Worm (Caenorhabditis elegans) whole organism, L3 larva: Measurements from ENCODE around the gene rnp-5.

Experiments
- R02D3.7 ChIP-seq: fragments of 150-350 bp; optimal IDR thresholded peaks from 2 replicates; lab custom pipeline; 2014; ENCODE audit warnings: missing biosample characterization, missing genetic modification characterization
- ZK546.5 ChIP-seq: sonication (generic microtip); optimal IDR thresholded peaks from 2 replicates; lab custom pipeline; 2017; ENCODE audit warnings: missing biosample characterization, missing genetic modification characterization
- aly-2 ChIP-seq: fragments of 150-350 bp; optimal IDR thresholded peaks from 2 replicates; lab custom pipeline; 2014; ENCODE audit warnings: missing biosample characterization, missing genetic modification characterization
- ama-1 ChIP-seq: fragments of 150-350 bp; optimal IDR thresholded peaks from 2 replicates; lab custom pipeline; 2018
- ceh-16 ChIP-seq: sonication (generic microtip); optimal IDR thresholded peaks from 2 replicates; lab custom pipeline; 2017; ENCODE audit warnings: missing biosample characterization, missing genetic modification characterization
- ceh-82 ChIP-seq: fragments of 150-350 bp; optimal IDR thresholded peaks from 2 replicates; lab custom pipeline; 2014; ENCODE audit warnings: missing biosample characterization, missing genetic modification characterization
- ceh-9 ChIP-seq: sonication (generic microtip); optimal IDR thresholded peaks from 2 replicates; lab custom pipeline; 2018; ENCODE audit warnings: missing biosample characterization, missing genetic modification characterization
- egl-27 ChIP-seq: sonication (generic microtip); optimal IDR thresholded peaks from 4 replicates; lab custom pipeline; 2017; ENCODE audit warnings: missing biosample characterization, missing genetic modification reagents, missing genetic modification characterization
- egl-5 ChIP-seq: fragments of 150-350 bp; optimal IDR thresholded peaks from 2 replicates; lab custom pipeline; 2017; ENCODE audit warnings: missing biosample characterization, missing genetic modification reagents, missing genetic modification characterization, inconsistent platforms
- elt-2 ChIP-seq: sonication (generic microtip); optimal IDR thresholded peaks from 2 replicates; lab custom pipeline; 2016; ENCODE audit warnings: missing genetic modification reagents, mild to moderate bottlenecking, missing genetic modification characterization, missing compliant biosample characterization
- elt-3 ChIP-seq, 3 experiments: fragments of 150-350 bp in 1 of 3; sonication (generic microtip) in 2 of 3; optimal IDR thresholded peaks; 2 replicates in 2 of 3; 4 replicates in 1 of 3; lab custom pipeline; 2014 to 2017; ENCODE audit warnings: missing biosample characterization in 3 of 3, missing genetic modification characterization in 3 of 3
- fkh-10 ChIP-seq: sonication (generic microtip); optimal IDR thresholded peaks from 2 replicates; lab custom pipeline; 2017; ENCODE audit warnings: missing biosample characterization, missing genetic modification reagents, missing genetic modification characterization
- fkh-2 ChIP-seq: fragments of 150-350 bp; optimal IDR thresholded peaks from 2 replicates; lab custom pipeline; 2014; ENCODE audit warnings: missing biosample characterization, missing genetic modification reagents, missing genetic modification characterization
- hmg-11 ChIP-seq: sonication (generic microtip); optimal IDR thresholded peaks from 2 replicates; lab custom pipeline; 2016; ENCODE audit warnings: missing genetic modification characterization, missing compliant biosample characterization
- jun-1 ChIP-seq: fragments of 150-350 bp; optimal IDR thresholded peaks from 2 replicates; lab custom pipeline; 2014; ENCODE audit warnings: missing biosample characterization, missing genetic modification reagents, missing genetic modification characterization
- lin-39 ChIP-seq: fragments of 150-350 bp; optimal IDR thresholded peaks from 2 replicates; lab custom pipeline; 2018; ENCODE audit warnings: missing biosample characterization, missing genetic modification reagents, missing genetic modification characterization
- lsy-12 ChIP-seq: sonication (generic microtip); optimal IDR thresholded peaks from 2 replicates; lab custom pipeline; 2016; ENCODE audit warnings: mild to moderate bottlenecking, missing genetic modification characterization, missing compliant biosample characterization
- mml-1 ChIP-seq: fragments of 150-350 bp; sonication (generic microtip); optimal IDR thresholded peaks from 3 replicates; lab custom pipeline; 2014; ENCODE audit warnings: missing biosample characterization, missing genetic modification characterization
- nhr-11 ChIP-seq: fragments of 150-350 bp; optimal IDR thresholded peaks from 2 replicates; lab custom pipeline; 2014; ENCODE audit warnings: missing biosample characterization, missing genetic modification characterization
- nhr-12 ChIP-seq: fragments of 150-350 bp; optimal IDR thresholded peaks from 2 replicates; lab custom pipeline; 2014; ENCODE audit warnings: missing biosample characterization, missing genetic modification characterization
- nhr-23 ChIP-seq: fragments of 150-350 bp; optimal IDR thresholded peaks from 2 replicates; lab custom pipeline; 2014; ENCODE audit warnings: missing biosample characterization, missing genetic modification reagents, missing genetic modification characterization
- nhr-237 ChIP-seq: fragments of 150-350 bp; optimal IDR thresholded peaks from 2 replicates; lab custom pipeline; 2014; ENCODE audit warnings: missing biosample characterization, missing genetic modification characterization
- nhr-43 ChIP-seq: sonication (generic microtip); optimal IDR thresholded peaks from 2 replicates; lab custom pipeline; 2016; ENCODE audit warnings: mild to moderate bottlenecking, missing genetic modification characterization, missing compliant biosample characterization; ENCODE audit not compliant: poor library complexity, severe bottlenecking
- nhr-67 ChIP-seq: fragments of 150-350 bp; optimal IDR thresholded peaks from 2 replicates; lab custom pipeline; 2014; ENCODE audit warnings: missing biosample characterization, missing genetic modification characterization
- nhr-76 ChIP-seq: fragments of 150-350 bp; sonication (generic microtip); optimal IDR thresholded peaks from 5 replicates; lab custom pipeline; 2014; ENCODE audit warnings: missing biosample characterization, missing genetic modification characterization
- pqm-1 ChIP-seq: fragments of 150-350 bp; optimal IDR thresholded peaks from 2 replicates; lab custom pipeline; 2017; ENCODE audit warnings: missing biosample characterization, missing genetic modification characterization, inconsistent platforms
- sea-2 ChIP-seq: fragments of 150-350 bp; sonication (generic microtip); optimal IDR thresholded peaks from 4 replicates; lab custom pipeline; 2014; ENCODE audit warnings: missing biosample characterization, missing genetic modification reagents, missing genetic modification characterization
- skn-1 ChIP-seq: fragments of 150-350 bp; optimal IDR thresholded peaks from 2 replicates; lab custom pipeline; 2014; ENCODE audit warnings: missing biosample characterization, missing genetic modification characterization
- snpc-4 ChIP-seq: fragments of 150-350 bp; optimal IDR thresholded peaks from 2 replicates; lab custom pipeline; 2014; ENCODE audit warnings: missing biosample characterization, missing genetic modification characterization
- unc-39 ChIP-seq: sonication (generic microtip); optimal IDR thresholded peaks from 4 replicates; lab custom pipeline; 2017; ENCODE audit warnings: missing biosample characterization, missing genetic modification characterization
- unc-62 ChIP-seq: fragments of 150-350 bp; sonication (generic microtip); optimal IDR thresholded peaks from 4 replicates; lab custom pipeline; 2014; ENCODE audit warnings: missing biosample characterization, missing genetic modification reagents, missing genetic modification characterization
- zag-1 ChIP-seq: fragments of 150-350 bp; optimal IDR thresholded peaks from 2 replicates; lab custom pipeline; 2014; ENCODE audit warnings: missing biosample characterization, missing genetic modification characterization
- ztf-4 ChIP-seq: fragments of 150-350 bp; optimal IDR thresholded peaks from 2 replicates; lab custom pipeline; 2014; ENCODE audit warnings: missing biosample characterization, missing genetic modification characterization

Gene rnp-5

DNA sequence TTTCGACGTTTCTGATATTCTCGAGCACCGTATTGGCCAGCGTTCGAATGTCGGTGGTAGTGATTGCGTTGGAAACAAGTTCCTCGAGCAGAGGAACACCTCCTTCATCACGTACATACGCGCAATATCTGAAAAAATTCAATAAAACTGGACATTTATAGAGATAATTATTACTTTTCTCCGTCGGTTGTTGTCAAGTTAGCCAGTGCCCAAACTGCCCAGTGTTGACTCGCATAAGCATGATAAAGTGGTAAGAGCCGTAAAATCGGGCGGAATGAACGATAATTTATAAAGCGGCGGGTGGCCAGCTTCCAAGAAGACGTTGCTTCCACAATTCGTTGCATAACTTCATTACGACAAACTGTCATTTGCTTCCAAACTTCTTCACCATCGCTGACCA is 29.9 kb upstream of the rnp-5 start:
- TF ChIP-seq ZK546.5 (tag; lab: Kevin White, UChicago) (no peak), zag-1 (tag; lab: Kevin White, UChicago) (no peak), hmg-11 (tag; lab: Kevin White, UChicago) (no peak), egl-5 (no peak), mml-1 (no peak), nhr-43 (tag; lab: Kevin White, UChicago) (no peak), nhr-67 (tag; lab: Kevin White, UChicago) (no peak), fkh-2 (tag; lab: Kevin White, UChicago) (no peak), snpc-4 (tag; lab: Kevin White, UChicago) (no peak), unc-62 (GFP tag; lab: Kevin White, UChicago) (no peak), aly-2 (no peak), skn-1 (tag; lab: Kevin White, UChicago) (no peak), ceh-16 (tag; lab: Kevin White, UChicago) (no peak), ztf-4 (no peak), nhr-11 (tag; lab: Kevin White, UChicago) (no peak), fkh-10 (GFP tag; lab: Kevin White, UChicago) (no peak), R02D3.7 (tag; lab: Kevin White, UChicago) (no peak), egl-27 (tag; lab: Kevin White, UChicago) (no peak)

DNA sequence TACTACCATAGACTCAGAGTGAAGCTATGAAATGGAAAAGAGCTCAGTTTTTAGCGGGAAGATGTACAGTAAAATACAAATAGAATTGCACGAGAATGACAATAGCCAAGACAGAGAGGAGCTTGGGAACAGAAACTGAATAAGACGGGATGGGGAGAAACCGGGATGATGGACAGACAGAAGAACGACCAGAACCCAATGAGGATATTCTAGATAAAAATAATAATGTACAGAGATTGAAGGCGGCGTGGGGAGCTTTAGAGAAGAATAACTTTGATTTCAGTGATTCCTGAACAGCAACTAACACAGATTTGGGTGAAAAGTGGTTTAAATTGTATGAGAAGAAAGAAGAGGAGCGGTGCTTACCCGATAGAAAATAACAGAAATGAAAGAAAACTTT is 27.8 kb upstream of the rnp-5 start:
- TF ChIP-seq lin-39 (tag; lab: Kevin White, UChicago): no peak
- TF ChIP-seq lsy-12 (tag; lab: Kevin White, UChicago): no peak
- TF ChIP-seq pqm-1 (tag; lab: Kevin White, UChicago): no peak
- no peak for TF ChIP-seq jun-1
- TF ChIP-seq sea-2 (GFP tag; lab: Kevin White, UChicago): no peak
- TF ChIP-seq snpc-4 (tag; lab: Kevin White, UChicago): no peak
- no peak for TF ChIP-seq mml-1
- TF ChIP-seq elt-3 (tag; optimal IDR thresholded peaks at IDR 0.05; lab: Kevin White, UChicago): no peak
- TF ChIP-seq nhr-237 (tag; lab: Kevin White, UChicago): no peak
- TF ChIP-seq egl-5: no peak
- TF ChIP-seq ama-1 (lab: Kevin White, UChicago): no peak
- TF ChIP-seq unc-62 (GFP tag; lab: Kevin White, UChicago): no peak
- TF ChIP-seq nhr-43 (tag; lab: Kevin White, UChicago): no peak
- TF ChIP-seq nhr-11 (tag; lab: Kevin White, UChicago): no peak
- TF ChIP-seq, all 47 proteins: peak for 0

DNA sequence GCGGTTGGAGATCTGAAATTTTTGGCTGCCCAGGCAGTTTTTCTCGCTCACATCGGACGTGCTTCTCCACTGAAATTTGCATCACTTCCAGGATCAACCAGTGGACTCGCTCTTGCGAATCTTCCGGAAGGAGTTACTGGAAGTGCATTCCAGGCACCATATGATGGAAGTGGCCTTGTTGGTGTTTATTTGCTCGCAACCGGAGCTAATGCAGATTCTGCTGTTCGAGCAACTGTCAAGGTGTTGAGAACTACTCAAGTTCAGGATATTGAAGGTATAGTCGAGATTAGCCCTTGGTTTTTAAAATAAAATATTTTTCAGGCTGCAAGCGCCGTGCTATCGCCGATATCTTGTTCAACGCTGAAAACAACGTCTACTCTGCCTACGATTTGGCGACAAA is 27.1 kb upstream of the rnp-5 start:
- no peak for TF ChIP-seq nhr-76
- TF ChIP-seq nhr-43 (tag; lab: Kevin White, UChicago): peak; percentile 8
- TF ChIP-seq, all 47 proteins: peak for 1

DNA sequence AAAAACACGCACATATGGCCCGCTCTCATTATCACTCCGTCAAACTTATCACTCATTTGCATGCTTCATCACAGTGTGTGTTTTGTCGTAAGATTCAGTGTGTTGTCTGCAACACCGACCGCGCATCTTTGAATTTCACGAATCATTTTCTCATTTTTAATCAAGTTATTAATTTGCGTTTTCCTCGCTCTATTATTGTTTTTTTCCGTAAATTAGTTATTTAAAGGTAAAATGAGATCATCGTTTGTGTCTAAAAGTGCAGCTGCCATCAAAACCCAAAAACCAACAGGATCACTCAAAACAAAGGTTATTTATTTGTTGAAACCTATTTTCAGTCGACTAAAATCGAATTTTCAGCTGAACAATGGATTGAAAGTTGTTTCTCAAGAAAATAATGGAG is 25.9 kb upstream of the rnp-5 start, which contains the start of the genes T24C4.5 and ucr-2.3:
T24C4.5 (minus strand) TSS at position 101 of the 400 bp plus-strand sequence.
ucr-2.3 (plus strand) TSS at position 227 of the 400 bp plus-strand sequence.
- TF ChIP-seq nhr-76: no peak
- TF ChIP-seq ceh-82 (tag; lab: Kevin White, UChicago): no peak
- TF ChIP-seq mml-1: no peak
- no peak for TF ChIP-seq unc-39
- TF ChIP-seq, all 47 proteins: peak for 0

DNA sequence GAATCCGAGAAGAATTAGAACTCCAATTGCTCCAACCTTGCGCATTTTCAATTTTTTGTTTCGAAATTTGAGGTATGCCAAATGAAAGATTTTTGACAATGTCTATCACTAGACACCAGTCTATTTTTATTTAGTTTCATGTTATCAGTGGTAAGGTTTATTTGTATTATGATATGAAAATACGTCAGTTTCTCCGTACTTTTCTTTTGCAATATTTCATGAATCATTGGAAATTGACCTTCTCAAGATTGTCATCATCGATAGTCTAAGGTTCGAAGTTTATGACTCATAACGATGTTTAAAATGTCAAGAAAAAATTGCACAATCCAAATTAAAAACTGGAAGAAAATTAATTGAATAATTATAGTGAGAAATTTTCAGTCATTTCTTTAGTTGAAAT is 19.7 kb upstream of the rnp-5 start, which contains the start of gene clc-19:
clc-19 (minus strand) TSS at position 135 of the 400 bp plus-strand sequence.
- TF ChIP-seq elt-2 (tag; lab: Kevin White, UChicago) (peak; percentile 30), fkh-2 (tag; lab: Kevin White, UChicago) (no peak), pqm-1 (tag; lab: Kevin White, UChicago) (peak; percentile 90)
- TF ChIP-seq, all 47 proteins: peak for 2

DNA sequence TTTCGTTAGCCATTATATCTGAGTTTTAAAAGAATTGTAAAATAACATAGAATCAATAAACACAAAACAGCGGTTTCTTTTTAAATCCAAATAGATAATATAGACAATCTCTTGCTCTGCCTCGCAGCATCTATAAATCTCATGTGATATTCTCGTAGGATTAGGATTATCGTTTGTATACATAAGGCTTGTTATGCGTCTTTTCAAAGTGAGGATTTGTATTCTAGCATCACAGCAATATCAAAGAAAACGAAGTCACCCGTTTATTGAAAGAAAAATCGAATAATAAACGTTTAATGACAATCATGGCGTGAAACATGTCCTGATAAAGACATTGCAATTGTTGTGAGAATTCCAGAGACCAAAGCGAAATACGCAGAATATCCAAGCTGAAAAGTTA is 18.7 kb upstream of the rnp-5 start, which contains the start of the genes T24C4.3 and clc-20:
T24C4.3 (minus strand) TSS at position 101 of the 400 bp plus-strand sequence.
clc-20 (plus strand) TSS at position 211 of the 400 bp plus-strand sequence.
- TF ChIP-seq hmg-11 (tag; lab: Kevin White, UChicago) (no peak), nhr-23 (tag; lab: Kevin White, UChicago) (no peak), ceh-9 (tag; lab: Kevin White, UChicago) (no peak), lsy-12 (tag; lab: Kevin White, UChicago) (no peak), elt-3 (tag; optimal IDR thresholded peaks at IDR 0.05; lab: Kevin White, UChicago) (no peak), nhr-12 (tag; lab: Kevin White, UChicago) (no peak), ztf-4 (no peak)
